Worm (Caenorhabditis elegans) whole organism, late embryonic: ENCODE results near the gene R03G8.1.

Experiments
- ama-1 ChIP-seq: fragments of 150-350 bp; optimal IDR thresholded peaks from 2 replicates; lab custom pipeline; 2014
- dve-1 ChIP-seq: sonication (generic microtip); optimal IDR thresholded peaks from 2 replicates; lab custom pipeline; 2017; ENCODE audit warnings: antibody characterized with exemption, mild to moderate bottlenecking, missing genetic modification characterization, missing compliant biosample characterization
- pqm-1 ChIP-seq: sonication (generic microtip); optimal IDR thresholded peaks from 2 replicates; lab custom pipeline; 2016; ENCODE audit warnings: missing genetic modification characterization, missing compliant biosample characterization
- sox-4 ChIP-seq: sonication (generic microtip); optimal IDR thresholded peaks from 2 replicates; lab custom pipeline; 2017; ENCODE audit warnings: mild to moderate bottlenecking, missing genetic modification characterization, inconsistent platforms, missing compliant biosample characterization
- unc-55 ChIP-seq: sonication (generic microtip); optimal IDR thresholded peaks from 2 replicates; lab custom pipeline; 2017; ENCODE audit warnings: missing biosample characterization, missing genetic modification reagents, missing genetic modification characterization
- ztf-16 ChIP-seq: sonication (generic microtip); optimal IDR thresholded peaks from 2 replicates; lab custom pipeline; 2017; ENCODE audit warnings: missing genetic modification characterization, missing compliant biosample characterization

- no peak for TF ChIP-seq unc-55 (GFP tag; lab: Kevin White, UChicago)
- TF ChIP-seq ama-1 (lab: Kevin White, UChicago), result no peak
- no peak for TF ChIP-seq dve-1 (tag; lab: Kevin White, UChicago)
- no peak for TF ChIP-seq sox-4
- no peak for TF ChIP-seq pqm-1 (tag; lab: Kevin White, UChicago)
- no peak for TF ChIP-seq ztf-16
Observed at ce11 chrX:13100410-13100809, 16.0 kb downstream of the R03G8.1 start, which contains the start of gene R03G8.6.
